Fruit fly (Drosophila melanogaster): ENCODE measurements around the gene pyd3.

pyd3 gene

DNA sequence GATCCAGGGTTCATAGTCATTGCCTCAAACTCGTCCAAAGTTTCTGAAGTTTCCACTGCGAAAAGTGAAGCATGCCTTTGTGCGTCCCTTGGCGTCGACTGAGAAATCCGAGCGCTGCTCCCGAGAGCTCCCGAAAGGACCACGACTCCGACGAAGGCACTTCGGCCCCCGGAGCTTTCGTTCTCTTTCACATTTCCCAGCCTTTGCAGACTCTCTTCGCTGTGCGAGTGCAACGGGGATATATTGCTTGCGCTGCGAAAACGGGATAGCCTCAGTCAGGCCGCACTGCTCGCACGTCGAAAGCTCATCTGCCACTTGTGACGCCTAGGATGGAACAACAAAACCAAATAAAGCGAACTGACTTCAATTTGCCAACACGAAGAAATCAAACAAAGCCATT, 3.6 kb upstream of the pyd3 start:
- TF ChIP-seq Ets96B (tag; optimal IDR thresholded peaks at IDR 0.05) (no peak), CG3919 (GFP tag; optimal IDR thresholded peaks at IDR 0.05) (no peak), CG31627 (GFP tag; optimal IDR thresholded peaks at IDR 0.05) (no peak), dsx (GFP tag; optimal IDR thresholded peaks at IDR 0.05; ENCODE audit: poor library complexity, severe bottlenecking) (no peak), CG15336 (GFP tag; IDR thresholded peaks at IDR 0.05) (0 out of 2 replicates have a peak, but pooled peaks have one; percentile 8), CG16779 (tag; optimal IDR thresholded peaks at IDR 0.05) (no peak), Gug (GFP tag; IDR thresholded peaks at IDR 0.05) (no peak), CG1621 (tag; optimal IDR thresholded peaks at IDR 0.05) (peak; percentile 16), Smox (GFP tag; optimal IDR thresholded peaks at IDR 0.05) (no peak), OdsH (GFP tag; optimal IDR thresholded peaks at IDR 0.05) (no peak), ss (GFP tag; optimal IDR thresholded peaks at IDR 0.05) (no peak), Hr38 (GFP tag; optimal IDR thresholded peaks at IDR 0.05) (no peak), CG6792 (GFP tag; optimal IDR thresholded peaks at IDR 0.05) (no peak), Sox14 (GFP tag; optimal IDR thresholded peaks at IDR 0.05) (no peak), CG8632 (GFP tag; optimal IDR thresholded peaks at IDR 0.05) (no peak), CG34406 (GFP tag; optimal IDR thresholded peaks at IDR 0.05) (no peak), CG8119 (GFP tag; IDR thresholded peaks at IDR 0.05) (0 out of 3 replicates have a peak, but pooled peaks have one; percentile 17), CG32006 (GFP tag; optimal IDR thresholded peaks at IDR 0.05) (peak; percentile 36), vri (GFP tag; optimal IDR thresholded peaks at IDR 0.05) (no peak), CG4318 (GFP tag; optimal IDR thresholded peaks at IDR 0.05) (no peak), CG6854 (GFP tag; optimal IDR thresholded peaks at IDR 0.05) (no peak), eg (GFP tag; IDR thresholded peaks at IDR 0.05) (peak; percentile 48; the same call in 1 of the 3 replicates), fd85E (GFP tag; optimal IDR thresholded peaks at IDR 0.05) (no peak), Sox15 (GFP tag; optimal IDR thresholded peaks at IDR 0.05) (no peak), cyc (GFP tag; optimal IDR thresholded peaks at IDR 0.05) (no peak), salr (GFP tag; optimal IDR thresholded peaks at IDR 0.05) (no peak), spab (GFP tag; optimal IDR thresholded peaks at IDR 0.05) (no peak), fkh (GFP tag; optimal IDR thresholded peaks at IDR 0.05) (no peak), Eip75B (GFP tag; optimal IDR thresholded peaks at IDR 0.05) (no peak), acj6 (GFP tag; optimal IDR thresholded peaks at IDR 0.05) (no peak), CG6808 (GFP tag; optimal IDR thresholded peaks at IDR 0.05) (no peak), CG10669 (GFP tag; optimal IDR thresholded peaks at IDR 0.05) (peak; percentile 13), Eip78C (GFP tag) (no peak), pdm3 (GFP tag; optimal IDR thresholded peaks at IDR 0.05) (no peak), achi (GFP tag; optimal IDR thresholded peaks at IDR 0.05) (no peak), esn (GFP tag; optimal IDR thresholded peaks at IDR 0.05) (no peak), topi (GFP tag; optimal IDR thresholded peaks at IDR 0.05) (no peak), svp (GFP tag) (peak; percentile 57), CG6163 (GFP tag; IDR thresholded peaks at IDR 0.05) (peak; percentile 66), CG3032 (tag; optimal IDR thresholded peaks at IDR 0.05) (peak; percentile 37), CG7368 (GFP tag; optimal IDR thresholded peaks at IDR 0.05) (no peak), CG11762 (GFP tag; optimal IDR thresholded peaks at IDR 0.05; ENCODE audit: insufficient read depth) (no peak), CG10631 (GFP tag; optimal IDR thresholded peaks at IDR 0.05) (no peak), fd59A (GFP tag; optimal IDR thresholded peaks at IDR 0.05) (no peak), Sox102F (GFP tag; optimal IDR thresholded peaks at IDR 0.05) (no peak), CG11902 (GFP tag; optimal IDR thresholded peaks at IDR 0.05) (no peak), CG8319 (GFP tag; optimal IDR thresholded peaks at IDR 0.05) (no peak), Eip93F (GFP tag; optimal IDR thresholded peaks at IDR 0.05) (no peak), dac (GFP tag; optimal IDR thresholded peaks at IDR 0.05) (no peak), Hr39 (GFP tag; optimal IDR thresholded peaks at IDR 0.05) (no peak), CG6276 (GFP tag; optimal IDR thresholded peaks at IDR 0.05) (no peak), Lpt (GFP tag; optimal IDR thresholded peaks at IDR 0.05) (no peak), Met (GFP tag; optimal IDR thresholded peaks at IDR 0.05) (no peak)
